Fruit fly (Drosophila melanogaster) whole organism, adult: ENCODE results near the gene HisCl1.

Source experiments
- CG11617 ChIP-seq: fragments of 200-800 bp; sonication (Bioruptor generic); optimal IDR thresholded peaks from 2 replicates; lab custom pipeline; 2017; ENCODE audit warnings: mild to moderate bottlenecking, missing biosample characterization, missing genetic modification reagents, missing genetic modification characterization
- CG12768 ChIP-seq: fragments of 200-800 bp; sonication (Bioruptor generic); optimal IDR thresholded peaks from 2 replicates; lab custom pipeline; 2017; ENCODE audit warnings: missing biosample characterization, missing genetic modification characterization, mild to moderate bottlenecking, moderate library complexity, missing genetic modification reagents
- CG14711 ChIP-seq: fragments of 200-800 bp; sonication (Bioruptor generic); optimal IDR thresholded peaks from 2 replicates; lab custom pipeline; 2018; ENCODE audit warnings: missing biosample characterization, mild to moderate bottlenecking, missing genetic modification characterization, moderate library complexity
- CG1620 ChIP-seq: fragments of 200-800 bp; sonication (Bioruptor generic); optimal IDR thresholded peaks from 2 replicates; lab custom pipeline; 2016; ENCODE audit warnings: missing biosample characterization, missing genetic modification characterization
- CG33017 ChIP-seq: fragments of 200-800 bp; sonication (Bioruptor generic); optimal IDR thresholded peaks from 2 replicates; lab custom pipeline; 2018; ENCODE audit warnings: missing biosample characterization, mild to moderate bottlenecking, missing genetic modification characterization, moderate library complexity
- CG5204 ChIP-seq: fragments of 200-800 bp; sonication (Bioruptor generic); optimal IDR thresholded peaks from 2 replicates; lab custom pipeline; 2016; ENCODE audit warnings: missing biosample characterization, missing genetic modification characterization
- CG7045 ChIP-seq: fragments of 200-800 bp; sonication (Bioruptor generic); optimal IDR thresholded peaks from 2 replicates; lab custom pipeline; 2017; ENCODE audit warnings: missing biosample characterization, mild to moderate bottlenecking, missing genetic modification characterization
- CG7101 ChIP-seq: fragments of 200-800 bp; sonication (Bioruptor generic); optimal IDR thresholded peaks from 2 replicates; lab custom pipeline; 2018; ENCODE audit warnings: missing biosample characterization, mild to moderate bottlenecking, missing genetic modification characterization, moderate library complexity
- Clk ChIP-seq: fragments of 200-800 bp; sonication (Bioruptor generic); optimal IDR thresholded peaks from 2 replicates; lab custom pipeline; 2017; ENCODE audit warnings: missing biosample characterization, missing genetic modification characterization
- Crg-1 ChIP-seq: fragments of 200-800 bp; sonication (Bioruptor generic); optimal IDR thresholded peaks from 2 replicates; lab custom pipeline; 2016; ENCODE audit warnings: missing biosample characterization, missing genetic modification characterization
- Hr96 ChIP-seq: fragments of 200-800 bp; sonication (Bioruptor generic); optimal IDR thresholded peaks from 2 replicates; lab custom pipeline; 2016; ENCODE audit warnings: missing biosample characterization, missing genetic modification characterization
- Mnt ChIP-seq: fragments of 200-800 bp; sonication (Bioruptor generic); optimal IDR thresholded peaks from 2 replicates; lab custom pipeline; 2016; ENCODE audit warnings: missing biosample characterization, mild to moderate bottlenecking, missing genetic modification characterization
- bab1 ChIP-seq: fragments of 200-800 bp; sonication (Bioruptor generic); optimal IDR thresholded peaks from 3 replicates; lab custom pipeline; 2019; ENCODE audit warnings: missing biosample characterization, mild to moderate bottlenecking, missing genetic modification characterization, moderate library complexity
- cic ChIP-seq: fragments of 200-800 bp; sonication (Bioruptor generic); optimal IDR thresholded peaks from 2 replicates; lab custom pipeline; 2017; ENCODE audit warnings: missing biosample characterization, mild to moderate bottlenecking, missing genetic modification characterization, moderate library complexity
- cnc ChIP-seq, 2 experiments: fragments of >200 bp; optimal IDR thresholded peaks; 2 replicates each; lab custom pipeline; 2017
- kay ChIP-seq: fragments of 200-800 bp; sonication (Bioruptor generic); peaks from one replicate; lab custom pipeline; 2016; ENCODE audit warnings: missing biosample characterization, missing genetic modification characterization, borderline replicate concordance
- ovo ChIP-seq: fragments of 200-800 bp; sonication (Bioruptor generic); optimal IDR thresholded peaks from 2 replicates; lab custom pipeline; 2016; ENCODE audit warnings: missing biosample characterization, missing genetic modification characterization
- pad ChIP-seq: fragments of 200-800 bp; sonication (Bioruptor generic); optimal IDR thresholded peaks from 3 replicates; lab custom pipeline; 2017; ENCODE audit warnings: missing biosample characterization, missing genetic modification characterization, mild to moderate bottlenecking, moderate library complexity, missing genetic modification reagents
- tj ChIP-seq: fragments of 200-800 bp; sonication (Bioruptor generic); optimal IDR thresholded peaks from 3 replicates; lab custom pipeline; 2017; ENCODE audit warnings: missing biosample characterization, mild to moderate bottlenecking, missing genetic modification characterization, moderate library complexity
- toe ChIP-seq: fragments of 200-800 bp; sonication (Bioruptor generic); optimal IDR thresholded peaks from 2 replicates; lab custom pipeline; 2016; ENCODE audit warnings: missing biosample characterization, missing genetic modification characterization

HisCl1 gene

DNA sequence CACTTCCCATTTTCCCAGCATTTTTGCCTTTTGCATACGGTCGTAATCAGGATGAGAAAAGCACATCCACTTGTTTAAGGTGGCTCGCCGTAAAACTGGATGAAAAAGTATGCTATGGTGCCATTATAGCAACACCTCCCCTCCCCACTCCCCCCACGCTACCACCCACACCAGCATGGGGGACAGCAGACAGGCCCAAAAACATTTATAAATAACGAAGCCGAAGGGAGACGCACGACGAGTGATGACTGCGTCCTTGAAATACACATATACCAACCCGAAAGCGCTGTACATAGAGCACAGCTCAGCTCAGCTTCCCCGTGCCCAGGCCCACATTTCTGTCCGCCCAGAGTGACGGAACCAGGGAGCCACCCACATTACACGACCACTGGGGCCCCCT lies 16.2 kb upstream of the HisCl1 start:
- TF ChIP-seq cic (GFP tag; lab: Kevin White, UChicago) (no peak), pad (GFP tag; lab: Kevin White, UChicago) (no peak), cnc (optimal IDR thresholded peaks at IDR 0.05; lab: Kevin White, UChicago) (no peak), tj (no peak), CG11617 (GFP tag; lab: Kevin White, UChicago) (no peak), Crg-1 (no peak), Clk (GFP tag; lab: Kevin White, UChicago) (no peak), toe (no peak), CG14711 (tag; lab: Kevin White, UChicago) (no peak)

DNA sequence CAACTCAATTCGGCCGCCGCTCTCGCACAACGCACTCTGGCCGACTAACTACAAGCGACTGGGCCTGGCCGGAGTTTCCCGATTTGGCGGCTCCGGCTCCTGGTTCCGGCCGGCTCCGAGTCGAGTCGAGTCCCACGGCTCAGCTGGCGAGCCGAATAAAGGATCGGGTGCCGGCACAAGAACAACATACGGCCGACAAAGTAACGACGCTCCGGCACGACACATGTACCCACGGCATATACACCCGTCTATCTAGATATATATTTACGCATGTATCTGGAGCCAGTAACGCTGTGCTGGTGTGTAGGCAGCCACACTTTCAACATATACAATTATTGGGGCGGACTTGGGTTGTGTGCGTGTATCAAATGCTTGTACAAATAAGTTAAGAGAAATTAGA lies 15.5 kb upstream of the HisCl1 start:
- TF ChIP-seq Hr96 (GFP tag; lab: Kevin White, UChicago), result no peak
- no peak for TF ChIP-seq CG7101 (tag; lab: Kevin White, UChicago)
- no peak for TF ChIP-seq pad (GFP tag; lab: Kevin White, UChicago)
- TF ChIP-seq toe, result no peak
- no peak for TF ChIP-seq Mnt (GFP tag; lab: Kevin White, UChicago)
- no peak for TF ChIP-seq CG33017 (tag; lab: Kevin White, UChicago)
- no peak for TF ChIP-seq CG7045 (GFP tag; lab: Kevin White, UChicago)
- no peak for TF ChIP-seq CG11617 (GFP tag; lab: Kevin White, UChicago)
- TF ChIP-seq CG14711 (tag; lab: Kevin White, UChicago), result no peak
- no peak for TF ChIP-seq cic (GFP tag; lab: Kevin White, UChicago)
- TF ChIP-seq CG1620 (GFP tag; lab: Kevin White, UChicago), result no peak

dm6 chr3R:11772181-11772827 lies 14.7 kb upstream of the HisCl1 start:
- TF ChIP-seq Mnt (GFP tag; lab: Kevin White, UChicago) (peak; percentile 20), ovo (GFP tag; lab: Kevin White, UChicago) (no peak), CG5204 (no peak), Crg-1 (no peak), CG7045 (GFP tag; lab: Kevin White, UChicago) (no peak), cic (GFP tag; lab: Kevin White, UChicago) (no peak), kay (GFP tag; lab: Kevin White, UChicago) (peak; percentile 13), bab1 (GFP tag; lab: Kevin White, UChicago) (no peak)

- TF ChIP-seq cic (GFP tag; lab: Kevin White, UChicago), result no peak
- TF ChIP-seq ovo (GFP tag; lab: Kevin White, UChicago), result no peak
- TF ChIP-seq CG1620 (GFP tag; lab: Kevin White, UChicago), result no peak
- TF ChIP-seq pad (GFP tag; lab: Kevin White, UChicago), result no peak
- TF ChIP-seq bab1 (GFP tag; lab: Kevin White, UChicago), result no peak
- no peak for TF ChIP-seq CG12768 (GFP tag; lab: Kevin White, UChicago)
- TF ChIP-seq CG7045 (GFP tag; lab: Kevin White, UChicago), result no peak
- no peak for TF ChIP-seq cnc (optimal IDR thresholded peaks at IDR 0.05; lab: Kevin White, UChicago)
- TF ChIP-seq Clk (GFP tag; lab: Kevin White, UChicago), result no peak
- TF ChIP-seq CG7101 (tag; lab: Kevin White, UChicago), result no peak
- no peak for TF ChIP-seq CG33017 (tag; lab: Kevin White, UChicago)
- TF ChIP-seq toe, result no peak
- no peak for TF ChIP-seq Mnt (GFP tag; lab: Kevin White, UChicago)
- no peak for TF ChIP-seq Crg-1
- TF ChIP-seq tj, result no peak
- TF ChIP-seq CG14711 (tag; lab: Kevin White, UChicago), result no peak
These were observed 13.5 kb upstream of the HisCl1 start for dm6 chr3R:11773325-11773998.

DNA sequence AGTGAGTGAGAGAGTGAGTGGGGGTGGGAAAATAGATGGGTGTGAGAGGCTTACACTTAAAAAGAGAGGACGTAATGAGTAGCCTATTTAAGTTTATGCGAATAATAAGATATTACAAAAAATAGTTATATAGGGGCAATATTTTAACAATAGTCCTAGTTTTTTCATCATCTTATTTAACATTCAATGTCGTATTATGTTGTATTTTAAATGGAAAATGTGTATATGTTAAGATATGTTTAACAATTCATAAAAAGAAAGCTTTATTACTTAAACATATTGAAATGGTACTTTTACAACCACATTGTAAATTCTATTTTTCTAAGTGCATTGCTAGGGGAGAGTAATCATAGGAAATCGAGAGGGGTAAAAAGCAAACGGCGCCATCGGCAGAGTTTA lies 13.0 kb upstream of the HisCl1 start:
- peak; percentile 9 for TF ChIP-seq Clk (GFP tag; lab: Kevin White, UChicago)
- peak; percentile 79 for TF ChIP-seq CG7045 (GFP tag; lab: Kevin White, UChicago)
- TF ChIP-seq CG7101 (tag; lab: Kevin White, UChicago), result peak; percentile 63
- no peak for TF ChIP-seq Mnt (GFP tag; lab: Kevin White, UChicago)
- no peak for TF ChIP-seq toe
- TF ChIP-seq CG1620 (GFP tag; lab: Kevin White, UChicago), result no peak
- TF ChIP-seq ovo (GFP tag; lab: Kevin White, UChicago), result no peak
- TF ChIP-seq cic (GFP tag; lab: Kevin White, UChicago), result no peak
- TF ChIP-seq bab1 (GFP tag; lab: Kevin White, UChicago), result no peak
- peak; percentile 39 for TF ChIP-seq pad (GFP tag; lab: Kevin White, UChicago)
- no peak for TF ChIP-seq kay (GFP tag; lab: Kevin White, UChicago)
- TF ChIP-seq Crg-1, result no peak
- peak; percentile 63 for TF ChIP-seq CG11617 (GFP tag; lab: Kevin White, UChicago)
- peak; percentile 58 for TF ChIP-seq CG12768 (GFP tag; lab: Kevin White, UChicago)
- peak; percentile 57 for TF ChIP-seq CG14711 (tag; lab: Kevin White, UChicago)
- no peak for TF ChIP-seq CG5204
- no peak for TF ChIP-seq Hr96 (GFP tag; lab: Kevin White, UChicago)
- TF ChIP-seq cnc (optimal IDR thresholded peaks at IDR 0.05; lab: Kevin White, UChicago), result no peak
- peak; percentile 84 for TF ChIP-seq CG33017 (tag; lab: Kevin White, UChicago)
- TF ChIP-seq tj, result no peak

- TF ChIP-seq CG1620 (GFP tag; lab: Kevin White, UChicago), result no peak
- no peak for TF ChIP-seq CG11617 (GFP tag; lab: Kevin White, UChicago)
- TF ChIP-seq kay (GFP tag; lab: Kevin White, UChicago), result no peak
- TF ChIP-seq CG7045 (GFP tag; lab: Kevin White, UChicago), result no peak
- no peak for TF ChIP-seq cic (GFP tag; lab: Kevin White, UChicago)
- TF ChIP-seq CG33017 (tag; lab: Kevin White, UChicago), result no peak
- no peak for TF ChIP-seq tj
- no peak for TF ChIP-seq toe
- no peak for TF ChIP-seq CG14711 (tag; lab: Kevin White, UChicago)
- TF ChIP-seq Hr96 (GFP tag; lab: Kevin White, UChicago), result no peak
- no peak for TF ChIP-seq Mnt (GFP tag; lab: Kevin White, UChicago)
- TF ChIP-seq pad (GFP tag; lab: Kevin White, UChicago), result no peak
- TF ChIP-seq CG5204, result no peak
- no peak for TF ChIP-seq cnc (optimal IDR thresholded peaks at IDR 0.05; lab: Kevin White, UChicago)
- no peak for TF ChIP-seq bab1 (GFP tag; lab: Kevin White, UChicago)
These were observed 11.8 kb upstream of the HisCl1 start for dm6 chr3R:11775207-11775606.
